Worm (Caenorhabditis elegans) whole organism, L4 larva: Measurements from ENCODE around the gene C05D12.2.

ENCODE experiments used
- dmd-8 ChIP-seq: fragments of 200-800 bp; sonication (Bioruptor generic); IDR thresholded peaks from 2 replicates; pipeline ENCODE4 v1.3.6; 2022; ENCODE audit warnings: missing genetic modification characterization, missing compliant biosample characterization
- fos-1 ChIP-seq: fragments of 150-350 bp; optimal IDR thresholded peaks from 2 replicates; lab custom pipeline; 2014; ENCODE audit warnings: missing biosample characterization, missing genetic modification characterization
- hlh-30 ChIP-seq: sonication (generic microtip); optimal IDR thresholded peaks from 2 replicates; lab custom pipeline; 2017; ENCODE audit warnings: antibody characterized with exemption, mild to moderate bottlenecking, missing genetic modification characterization, missing compliant biosample characterization; ENCODE audit not compliant: insufficient read depth
- lir-3 ChIP-seq: sonication (generic microtip); optimal IDR thresholded peaks from 2 replicates; lab custom pipeline; 2016; ENCODE audit warnings: mild to moderate bottlenecking, missing genetic modification characterization, missing compliant biosample characterization
- nhr-10 ChIP-seq: fragments of 150-350 bp; optimal IDR thresholded peaks from 2 replicates; lab custom pipeline; 2014; ENCODE audit warnings: missing biosample characterization, missing genetic modification characterization
- nhr-28 ChIP-seq: fragments of 150-350 bp; optimal IDR thresholded peaks from 2 replicates; lab custom pipeline; 2014; ENCODE audit warnings: missing biosample characterization, missing genetic modification characterization
- nhr-48 ChIP-seq: sonication (generic microtip); optimal IDR thresholded peaks from 2 replicates; lab custom pipeline; 2016; ENCODE audit warnings: mild to moderate bottlenecking, missing genetic modification characterization, missing compliant biosample characterization
- nhr-6 ChIP-seq: fragments of 150-350 bp; optimal IDR thresholded peaks from 2 replicates; lab custom pipeline; 2014; ENCODE audit warnings: missing biosample characterization, missing genetic modification characterization
- unc-62 ChIP-seq, 3 experiments: fragments of 150-350 bp in 1 of 3; sonication (generic microtip); optimal IDR thresholded peaks in 2 of 3; peaks in 1 of 3; 1 replicate in 1 of 3; 2 replicates in 2 of 3; lab custom pipeline; 2014 to 2017; ENCODE audit warnings: missing biosample characterization in 3 of 3, missing genetic modification characterization in 3 of 3, missing genetic modification reagents in 3 of 3, missing genotype in 1 of 3
- ztf-7 ChIP-seq: fragments of 150-350 bp; optimal IDR thresholded peaks from 2 replicates; lab custom pipeline; 2014; ENCODE audit warnings: missing biosample characterization, missing genetic modification characterization

ce11 chrII:11428599-11428998, 10.5 kb downstream of the C05D12.2 start:
- TF ChIP-seq fos-1 (tag; lab: Kevin White, UChicago) (no peak), hlh-30 (tag; lab: Kevin White, UChicago) (no peak), unc-62 (GFP tag; optimal IDR thresholded peaks at IDR 0.05 in 1 of 2; lab: Kevin White, UChicago) (no peak), unc-62 (tag; optimal IDR thresholded peaks at IDR 0.05; lab: Kevin White, UChicago) (no peak), lir-3 (tag; lab: Kevin White, UChicago) (no peak), nhr-6 (no peak), dmd-8 (GFP tag; lab: Robert Waterston, UW) (no peak), nhr-28 (tag; lab: Kevin White, UChicago) (peak; percentile 46), nhr-48 (no peak), ztf-7 (no peak), nhr-10 (no peak)
